Worm (Caenorhabditis elegans) whole organism, L4 larva: ENCODE data around the gene kin-18.
A peak's percentile ranks its signal among the peaks of the same experiment; 100 is the strongest.

Experiments used
- D1046.2 ChIP-seq: fragments of 200-800 bp; sonication (Bioruptor generic); IDR thresholded peaks from 2 replicates; pipeline ENCODE4 v1.3.6; 2022; ENCODE audit warnings: missing genetic modification characterization, missing compliant biosample characterization
- F37D6.2 ChIP-seq: sonication (generic microtip); optimal IDR thresholded peaks from 2 replicates; lab custom pipeline; 2016; ENCODE audit warnings: mild to moderate bottlenecking, missing genetic modification characterization, missing compliant biosample characterization
- R02D3.7 ChIP-seq: fragments of 150-350 bp; sonication (generic microtip); optimal IDR thresholded peaks from 3 replicates; lab custom pipeline; 2014; ENCODE audit warnings: missing biosample characterization, missing genetic modification characterization
- T26A8.4 ChIP-seq: fragments of 200-800 bp; sonication (Bioruptor generic); IDR thresholded peaks from 2 replicates; pipeline ENCODE4 v1.3.6; 2022; ENCODE audit warnings: missing genetic modification characterization, missing compliant biosample characterization
- Y105C5A.15 ChIP-seq: fragments of 200-800 bp; sonication (Bioruptor generic); IDR thresholded peaks from 2 replicates; pipeline ENCODE4 v1.3.6; 2022; ENCODE audit warnings: missing genetic modification characterization, missing compliant biosample characterization
- Y48G9A.11 ChIP-seq: fragments of 200-800 bp; sonication (Bioruptor generic); IDR thresholded peaks from 2 replicates; pipeline ENCODE4 v1.3.6; 2022; ENCODE audit warnings: missing genetic modification reagents, missing genetic modification characterization, missing compliant biosample characterization
- Y75B8A.6 ChIP-seq: fragments of 200-800 bp; sonication (Bioruptor generic); IDR thresholded peaks from 2 replicates; pipeline ENCODE4 v1.3.6; 2022; ENCODE audit warnings: missing genetic modification reagents, missing genetic modification characterization, missing compliant biosample characterization
- ZK337.2 ChIP-seq: fragments of 200-800 bp; sonication (Bioruptor generic); IDR thresholded peaks from 2 replicates; pipeline ENCODE4 v1.3.6; 2022; ENCODE audit warnings: missing genetic modification reagents, missing genetic modification characterization, missing compliant biosample characterization
- aly-2 ChIP-seq: sonication (generic microtip); optimal IDR thresholded peaks from 2 replicates; lab custom pipeline; 2018; ENCODE audit warnings: missing biosample characterization, missing genetic modification characterization
- ama-1 ChIP-seq: fragments of 150-350 bp; optimal IDR thresholded peaks from 2 replicates; lab custom pipeline; 2014; ENCODE audit warnings: inconsistent platforms, mixed read lengths
- arid-1 ChIP-seq: fragments of 200-800 bp; sonication (Bioruptor generic); conservative IDR thresholded peaks from 2 replicates; pipeline ENCODE4 v1.3.6; 2022; ENCODE audit warnings: missing genetic modification reagents, missing genetic modification characterization, missing compliant biosample characterization
- ceh-28 ChIP-seq: fragments of 150-350 bp; optimal IDR thresholded peaks from 2 replicates; lab custom pipeline; 2014; ENCODE audit warnings: missing biosample characterization, missing genetic modification reagents, missing genetic modification characterization
- ceh-44 ChIP-seq: fragments of 200-800 bp; sonication (Bioruptor generic); IDR thresholded peaks from 2 replicates; pipeline ENCODE4 v1.3.6; 2022; ENCODE audit warnings: missing genetic modification reagents, missing genetic modification characterization, missing compliant biosample characterization
- ceh-62 ChIP-seq: sonication (generic microtip); optimal IDR thresholded peaks from 2 replicates; lab custom pipeline; 2017; ENCODE audit warnings: missing biosample characterization, missing genetic modification characterization
- ces-1 ChIP-seq: fragments of 150-350 bp; sonication (generic microtip); optimal IDR thresholded peaks from 4 replicates; lab custom pipeline; 2014; ENCODE audit warnings: missing biosample characterization, missing genetic modification reagents, missing genetic modification characterization
- cey-2 ChIP-seq: sonication (generic microtip); optimal IDR thresholded peaks from 3 replicates; lab custom pipeline; 2017; ENCODE audit warnings: missing genetic modification characterization, mild to moderate bottlenecking, missing compliant biosample characterization, antibody characterized with exemption, borderline replicate concordance; ENCODE audit not compliant: insufficient read depth
- daf-19 ChIP-seq: fragments of 200-800 bp; sonication (Bioruptor generic); conservative IDR thresholded peaks from 2 replicates; pipeline ENCODE4 v1.3.6; 2022; ENCODE audit warnings: missing genetic modification characterization, missing compliant biosample characterization
- dmd-6 ChIP-seq: fragments of 200-800 bp; sonication (Bioruptor generic); IDR thresholded peaks from 2 replicates; pipeline ENCODE4 v1.3.6; 2022; ENCODE audit warnings: missing genetic modification reagents, missing genetic modification characterization, missing compliant biosample characterization
- dpl-1 ChIP-seq: fragments of 150-350 bp; optimal IDR thresholded peaks from 2 replicates; lab custom pipeline; 2014; ENCODE audit warnings: missing biosample characterization, missing genetic modification reagents, missing genetic modification characterization
- dve-1 ChIP-seq: sonication (generic microtip); optimal IDR thresholded peaks from 2 replicates; lab custom pipeline; 2017; ENCODE audit warnings: antibody characterized with exemption, mild to moderate bottlenecking, missing genetic modification characterization, missing compliant biosample characterization; ENCODE audit not compliant: insufficient read depth
- fkh-10 ChIP-seq: fragments of 150-350 bp; optimal IDR thresholded peaks from 2 replicates; lab custom pipeline; 2014; ENCODE audit warnings: missing biosample characterization, missing genetic modification reagents, missing genetic modification characterization
- gei-8 ChIP-seq: fragments of 200-800 bp; sonication (Bioruptor generic); optimal IDR thresholded peaks from 2 replicates; lab custom pipeline; 2018; ENCODE audit warnings: mild to moderate bottlenecking, missing genetic modification characterization, missing compliant biosample characterization
- hif-1 ChIP-seq, 2 experiments: sonication (generic microtip); optimal IDR thresholded peaks; 2 replicates each; lab custom pipeline; 2016 to 2017; ENCODE audit warnings: missing compliant biosample characterization in 2 of 2, missing genetic modification characterization in 2 of 2, missing genetic modification reagents in 2 of 2, missing genotype in 2 of 2, mild to moderate bottlenecking in 1 of 2
- hlh-11 ChIP-seq: fragments of 200-800 bp; sonication (Bioruptor generic); optimal IDR thresholded peaks from 2 replicates; lab custom pipeline; 2018; ENCODE audit warnings: mild to moderate bottlenecking, missing genetic modification characterization, missing compliant biosample characterization
- hlh-30 ChIP-seq: sonication (generic microtip); optimal IDR thresholded peaks from 2 replicates; lab custom pipeline; 2017; ENCODE audit warnings: antibody characterized with exemption, mild to moderate bottlenecking, missing genetic modification characterization, missing compliant biosample characterization; ENCODE audit not compliant: insufficient read depth
- hmg-1.1 ChIP-seq: fragments of 200-800 bp; sonication (Bioruptor generic); IDR thresholded peaks from 2 replicates; pipeline ENCODE4 v1.3.6; 2022; ENCODE audit warnings: missing genetic modification reagents, missing genetic modification characterization, missing compliant biosample characterization
- jun-1 ChIP-seq: fragments of 150-350 bp; optimal IDR thresholded peaks from 2 replicates; lab custom pipeline; 2014; ENCODE audit warnings: missing biosample characterization, missing genetic modification reagents, missing genetic modification characterization
- lin-15B ChIP-seq: fragments of 150-350 bp; sonication (generic microtip); optimal IDR thresholded peaks from 3 replicates; lab custom pipeline; 2014; ENCODE audit warnings: missing biosample characterization, missing genetic modification characterization
- lin-39 ChIP-seq: fragments of 150-350 bp; optimal IDR thresholded peaks from 2 replicates; lab custom pipeline; 2014; ENCODE audit warnings: missing biosample characterization, missing genetic modification reagents, missing genetic modification characterization
- madf-9 ChIP-seq: fragments of 200-800 bp; sonication (Bioruptor generic); conservative IDR thresholded peaks from 2 replicates; pipeline ENCODE4 v1.3.6; 2022; ENCODE audit warnings: missing genetic modification reagents, missing genetic modification characterization, missing compliant biosample characterization
- mdl-1 ChIP-seq, 2 experiments: fragments of 150-350 bp in 1 of 2; sonication (generic microtip) in 1 of 2; optimal IDR thresholded peaks; 2 replicates each; lab custom pipeline; 2014 to 2017; ENCODE audit warnings: missing biosample characterization in 2 of 2, missing genetic modification characterization in 2 of 2
- mdt-29 ChIP-seq: fragments of 200-800 bp; sonication (Bioruptor generic); IDR thresholded peaks from 2 replicates; pipeline ENCODE4 v1.3.6; 2022; ENCODE audit warnings: missing genetic modification reagents, missing genetic modification characterization, missing compliant biosample characterization
- mep-1 ChIP-seq: fragments of 150-350 bp; sonication (generic microtip); optimal IDR thresholded peaks from 3 replicates; lab custom pipeline; 2014; ENCODE audit warnings: missing biosample characterization, missing genetic modification characterization
- mxl-2 ChIP-seq: fragments of 200-800 bp; sonication (Bioruptor generic); conservative IDR thresholded peaks from 2 replicates; pipeline ENCODE4 v1.3.6; 2022; ENCODE audit warnings: missing genetic modification reagents, missing genetic modification characterization, missing compliant biosample characterization
- mxl-3 ChIP-seq: fragments of 200-800 bp; sonication (Bioruptor generic); optimal IDR thresholded peaks from 2 replicates; lab custom pipeline; 2018; ENCODE audit warnings: mild to moderate bottlenecking, missing genetic modification characterization, missing compliant biosample characterization
- nhr-10 ChIP-seq: fragments of 150-350 bp; optimal IDR thresholded peaks from 2 replicates; lab custom pipeline; 2014; ENCODE audit warnings: missing biosample characterization, missing genetic modification characterization
- nhr-237 ChIP-seq: sonication (generic microtip); optimal IDR thresholded peaks from 2 replicates; lab custom pipeline; 2017; ENCODE audit warnings: missing biosample characterization, missing genetic modification characterization
- nhr-41 ChIP-seq: fragments of 200-800 bp; sonication (Bioruptor generic); IDR thresholded peaks from 2 replicates; pipeline ENCODE4 v1.3.6; 2022; ENCODE audit warnings: missing genetic modification reagents, missing genetic modification characterization, missing compliant biosample characterization
- nhr-76 ChIP-seq: fragments of 150-350 bp; optimal IDR thresholded peaks from 2 replicates; lab custom pipeline; 2014; ENCODE audit warnings: missing biosample characterization, missing genetic modification characterization
- pha-4 ChIP-seq, 2 experiments: fragments of 150-350 bp in 1 of 2; fragments of 200-800 bp in 1 of 2; sonication (Bioruptor generic) in 1 of 2; IDR thresholded peaks in 1 of 2; optimal IDR thresholded peaks in 1 of 2; 2 replicates each; pipeline versions ENCODE4 v1.3.6 to Lab custom; 2014 to 2022; ENCODE audit warnings: missing genetic modification characterization in 2 of 2, missing genetic modification reagents in 2 of 2, missing biosample characterization in 1 of 2, missing compliant biosample characterization in 1 of 2
- sdz-12 ChIP-seq: fragments of 200-800 bp; sonication (Bioruptor generic); optimal IDR thresholded peaks from 2 replicates; lab custom pipeline; 2018; ENCODE audit warnings: mild to moderate bottlenecking, missing genetic modification characterization, missing compliant biosample characterization
- set-16 ChIP-seq: fragments of 200-800 bp; sonication (Bioruptor generic); IDR thresholded peaks from 2 replicates; pipeline ENCODE4 v1.3.6; 2022; ENCODE audit warnings: missing genetic modification reagents, missing genetic modification characterization, missing compliant biosample characterization
- skn-1 ChIP-seq: fragments of 150-350 bp; optimal IDR thresholded peaks from 2 replicates; lab custom pipeline; 2014; ENCODE audit warnings: missing biosample characterization, missing genetic modification characterization
- snpc-1.2 ChIP-seq: fragments of 200-800 bp; sonication (Bioruptor generic); IDR thresholded peaks from 2 replicates; pipeline ENCODE4 v1.3.6; 2022; ENCODE audit warnings: missing genetic modification reagents, missing genetic modification characterization, missing compliant biosample characterization
- snpc-4 ChIP-seq: fragments of 150-350 bp; optimal IDR thresholded peaks from 2 replicates; lab custom pipeline; 2014; ENCODE audit warnings: missing biosample characterization, missing genetic modification characterization
- spr-1 ChIP-seq: sonication (generic microtip); optimal IDR thresholded peaks from 2 replicates; lab custom pipeline; 2016; ENCODE audit warnings: mild to moderate bottlenecking, missing genetic modification characterization, missing compliant biosample characterization
- spr-3 ChIP-seq: fragments of 200-800 bp; sonication (Bioruptor generic); optimal IDR thresholded peaks from 2 replicates; lab custom pipeline; 2018; ENCODE audit warnings: mild to moderate bottlenecking, missing genetic modification characterization, missing compliant biosample characterization
- tag-97 ChIP-seq: fragments of 200-800 bp; sonication (Bioruptor generic); IDR thresholded peaks from 2 replicates; pipeline ENCODE4 v1.3.6; 2022; ENCODE audit warnings: missing genetic modification characterization, missing compliant biosample characterization
- tra-1 ChIP-seq: fragments of 200-800 bp; sonication (Bioruptor generic); IDR thresholded peaks from 2 replicates; pipeline ENCODE4 v1.3.6; 2022; ENCODE audit warnings: missing genetic modification reagents, missing genetic modification characterization, missing compliant biosample characterization
- zfp-3 ChIP-seq: fragments of 200-800 bp; sonication (Bioruptor generic); conservative IDR thresholded peaks from 2 replicates; pipeline ENCODE4 v1.3.6; 2022; ENCODE audit warnings: missing genetic modification reagents, missing genetic modification characterization, missing compliant biosample characterization

Gene kin-18

DNA sequence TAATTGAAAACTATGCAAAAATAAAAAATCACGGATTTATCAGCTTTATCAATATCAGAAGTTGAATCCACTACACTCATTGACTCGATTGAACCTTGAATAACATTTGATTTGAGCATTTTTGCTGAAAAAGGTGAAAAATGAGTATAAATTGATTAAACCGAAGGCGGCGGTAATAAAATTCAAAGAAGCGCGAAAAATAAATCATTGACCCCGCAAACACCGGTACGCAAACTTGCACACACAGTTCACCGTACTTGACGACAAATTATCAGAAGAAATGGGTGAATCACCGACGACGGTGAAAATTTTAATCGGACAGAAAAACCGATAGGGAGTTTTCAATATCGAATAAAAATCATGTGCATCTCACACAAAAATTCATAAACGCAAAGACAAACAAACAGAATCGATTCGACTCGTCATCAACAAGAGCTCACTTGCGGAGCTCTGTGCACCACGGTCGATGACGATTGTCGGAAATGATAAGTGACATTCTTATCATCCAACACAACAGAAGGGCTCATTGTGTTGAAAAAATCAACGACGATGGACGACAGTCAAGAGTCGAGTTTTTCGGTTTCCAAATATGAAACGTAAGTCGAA lies 31.1 kb downstream of the kin-18 start, which contains the start of the genes wht-7 and Y42G9A.1 (continued):
- TF ChIP-seq nhr-76 (tag; lab: Kevin White, UChicago), result no peak
- TF ChIP-seq jun-1 (tag; lab: Kevin White, UChicago), result no peak
- TF ChIP-seq mdl-1 (tag; optimal IDR thresholded peaks at IDR 0.05; lab: Kevin White, UChicago), result no peak
- TF ChIP-seq dpl-1 (GFP tag; lab: Kevin White, UChicago), result no peak
- TF ChIP-seq Y105C5A.15 (GFP tag; lab: Robert Waterston, UW), result no peak
- no peak for TF ChIP-seq skn-1 (tag; lab: Kevin White, UChicago)
- no peak for TF ChIP-seq aly-2 (tag; lab: Kevin White, UChicago)
- TF ChIP-seq dve-1 (tag; lab: Kevin White, UChicago), result peak; percentile 68
- TF ChIP-seq ces-1 (GFP tag; lab: Kevin White, UChicago), result no peak
- TF ChIP-seq hlh-11 (tag; lab: Kevin White, UChicago), result peak; percentile 71
- TF ChIP-seq fkh-10 (GFP tag; lab: Kevin White, UChicago), result no peak
- TF ChIP-seq F37D6.2 (tag; lab: Kevin White, UChicago), result no peak
- TF ChIP-seq ceh-28, result no peak
- no peak for TF ChIP-seq spr-1 (tag; lab: Kevin White, UChicago)
- TF ChIP-seq mdt-29 (GFP tag; lab: Robert Waterston, UW), result no peak
- TF ChIP-seq zfp-3 (GFP tag; lab: Robert Waterston, UW), result no peak
- TF ChIP-seq sdz-12 (GFP tag; lab: Kevin White, UChicago), result no peak
- no peak for TF ChIP-seq daf-19
- TF ChIP-seq tra-1 (GFP tag; lab: Robert Waterston, UW), result no peak
- TF ChIP-seq snpc-1.2, result no peak
- no peak for TF ChIP-seq cey-2 (tag; lab: Kevin White, UChicago)
- TF ChIP-seq gei-8 (GFP tag; lab: Kevin White, UChicago), result no peak
- no peak for TF ChIP-seq mxl-2 (GFP tag; lab: Robert Waterston, UW)
- TF ChIP-seq ceh-44 (GFP tag; lab: Robert Waterston, UW), result no peak
- TF ChIP-seq R02D3.7, result no peak
- no peak for TF ChIP-seq nhr-41
- no peak for TF ChIP-seq hif-1 (tag; optimal IDR thresholded peaks at IDR 0.05; lab: Kevin White, UChicago)
- peak; percentile 48 for TF ChIP-seq hlh-30 (tag; lab: Kevin White, UChicago)
- TF ChIP-seq D1046.2, result no peak
- TF ChIP-seq T26A8.4 (GFP tag; lab: Robert Waterston, UW), result no peak
- no peak for TF ChIP-seq nhr-237 (tag; lab: Kevin White, UChicago)
- TF ChIP-seq ama-1, result no peak
- no peak for TF ChIP-seq set-16 (GFP tag; lab: Robert Waterston, UW)
- TF ChIP-seq nhr-10 (tag; lab: Kevin White, UChicago), result no peak
- no peak for TF ChIP-seq snpc-4 (tag; lab: Kevin White, UChicago)
- no peak for TF ChIP-seq ceh-62 (tag; lab: Kevin White, UChicago)
- peak; percentile 80 for TF ChIP-seq dmd-6 (GFP tag; lab: Robert Waterston, UW)
- TF ChIP-seq Y48G9A.11 (GFP tag; lab: Robert Waterston, UW), result peak; percentile 42; the same call in 1 of the 2 replicates
- peak; percentile 25 for TF ChIP-seq mxl-3 (GFP tag; lab: Kevin White, UChicago)
- TF ChIP-seq madf-9 (GFP tag; lab: Robert Waterston, UW), result no peak
- no peak for TF ChIP-seq tag-97 (GFP tag; lab: Robert Waterston, UW)
- no peak for TF ChIP-seq ZK337.2
- TF ChIP-seq spr-3 (GFP tag; lab: Kevin White, UChicago), result no peak
- TF ChIP-seq lin-15B, result no peak
- no peak for TF ChIP-seq Y75B8A.6
- TF ChIP-seq lin-39 (tag; lab: Kevin White, UChicago), result no peak
- TF ChIP-seq hmg-1.1 (GFP tag; lab: Robert Waterston, UW), result no peak
- TF ChIP-seq arid-1 (GFP tag; lab: Robert Waterston, UW), result 0 out of 2 replicates have a peak, but pooled peaks have one; percentile 7
- no peak for TF ChIP-seq mep-1 (tag; lab: Kevin White, UChicago)
- TF ChIP-seq pha-4 (GFP tag; IDR thresholded peaks at IDR 0.05; lab: Robert Waterston, UW), result no peak
- no peak for TF ChIP-seq pha-4 (tag; optimal IDR thresholded peaks at IDR 0.05; lab: Kevin White, UChicago)
